Fruit fly (Drosophila melanogaster): ENCODE measurements around the gene CG12016.
A peak's percentile ranks its signal among the peaks of the same experiment; 100 is the strongest.

Gene CG12016

dm6 chr3L:3319992-3320732 lies 807 bp downstream of the CG12016 start (continued):
- TF ChIP-seq Eip75B (GFP tag; optimal IDR thresholded peaks at IDR 0.05), result peak; percentile 22
- TF ChIP-seq Smox (GFP tag; optimal IDR thresholded peaks at IDR 0.05), result no peak
- TF ChIP-seq CG6792 (GFP tag; optimal IDR thresholded peaks at IDR 0.05), result no peak
- TF ChIP-seq svp (GFP tag), result peak; percentile 100
- TF ChIP-seq CG7368 (GFP tag; optimal IDR thresholded peaks at IDR 0.05), result no peak
- no peak for TF ChIP-seq CG6276 (GFP tag; optimal IDR thresholded peaks at IDR 0.05)
- peak; percentile 21 for TF ChIP-seq CG10669 (GFP tag; optimal IDR thresholded peaks at IDR 0.05)
- peak; percentile 55 for TF ChIP-seq Hr4 (GFP tag; optimal IDR thresholded peaks at IDR 0.05)
- no peak for TF ChIP-seq CG31627 (GFP tag; optimal IDR thresholded peaks at IDR 0.05)
- no peak for TF ChIP-seq CG11902 (GFP tag; optimal IDR thresholded peaks at IDR 0.05)
- TF ChIP-seq CG1621 (tag; optimal IDR thresholded peaks at IDR 0.05), result no peak

- TF ChIP-seq CG10631 (GFP tag; optimal IDR thresholded peaks at IDR 0.05) (no peak), Hr38 (GFP tag; optimal IDR thresholded peaks at IDR 0.05) (no peak), fd85E (GFP tag; optimal IDR thresholded peaks at IDR 0.05) (no peak), fkh (GFP tag; optimal IDR thresholded peaks at IDR 0.05) (no peak), OdsH (GFP tag; optimal IDR thresholded peaks at IDR 0.05) (no peak), CG3032 (tag; optimal IDR thresholded peaks at IDR 0.05) (no peak), net (GFP tag; optimal IDR thresholded peaks at IDR 0.05) (no peak), CG6276 (GFP tag; optimal IDR thresholded peaks at IDR 0.05) (no peak), esn (GFP tag; optimal IDR thresholded peaks at IDR 0.05) (no peak), Sox14 (GFP tag; optimal IDR thresholded peaks at IDR 0.05) (no peak), fd59A (GFP tag; optimal IDR thresholded peaks at IDR 0.05) (no peak)
Measured at dm6 chr3L:3325597-3325924, 6.2 kb downstream of the CG12016 start.

- TF ChIP-seq Smox (GFP tag; optimal IDR thresholded peaks at IDR 0.05) (no peak), salr (GFP tag; optimal IDR thresholded peaks at IDR 0.05) (no peak), CG15336 (GFP tag; IDR thresholded peaks at IDR 0.05) (no peak; the same call in 1 of the 2 replicates), svp (GFP tag) (peak; percentile 97), CG11294 (GFP tag; IDR thresholded peaks at IDR 0.05) (peak; percentile 8; the same call in 1 of the 2 replicates), CG4318 (GFP tag; optimal IDR thresholded peaks at IDR 0.05) (no peak), fd59A (GFP tag; optimal IDR thresholded peaks at IDR 0.05) (no peak), Sox15 (GFP tag; optimal IDR thresholded peaks at IDR 0.05) (peak; percentile 42), fd85E (GFP tag; optimal IDR thresholded peaks at IDR 0.05) (no peak), CG3032 (tag; optimal IDR thresholded peaks at IDR 0.05) (peak; percentile 31), CG9139 (GFP tag; optimal IDR thresholded peaks at IDR 0.05) (peak; percentile 49), CG32006 (GFP tag; optimal IDR thresholded peaks at IDR 0.05) (no peak), Met (GFP tag; optimal IDR thresholded peaks at IDR 0.05) (no peak), CG16779 (tag; optimal IDR thresholded peaks at IDR 0.05) (peak; percentile 54), net (GFP tag; optimal IDR thresholded peaks at IDR 0.05) (peak; percentile 15), acj6 (GFP tag; optimal IDR thresholded peaks at IDR 0.05) (no peak), CG11902 (GFP tag; optimal IDR thresholded peaks at IDR 0.05) (no peak), vri (GFP tag; optimal IDR thresholded peaks at IDR 0.05) (peak; percentile 98), CG10631 (GFP tag; optimal IDR thresholded peaks at IDR 0.05) (no peak), topi (GFP tag; optimal IDR thresholded peaks at IDR 0.05) (peak; percentile 15), fkh (GFP tag; optimal IDR thresholded peaks at IDR 0.05) (peak; percentile 62), Sox14 (GFP tag; optimal IDR thresholded peaks at IDR 0.05) (peak; percentile 48), Hr39 (GFP tag; optimal IDR thresholded peaks at IDR 0.05) (peak; percentile 71), CG3919 (GFP tag; optimal IDR thresholded peaks at IDR 0.05) (peak; percentile 46), CG8632 (GFP tag; optimal IDR thresholded peaks at IDR 0.05) (peak; percentile 22), CG34406 (GFP tag; optimal IDR thresholded peaks at IDR 0.05) (peak; percentile 33), CG6854 (GFP tag; optimal IDR thresholded peaks at IDR 0.05) (peak; percentile 32), CG8319 (GFP tag; optimal IDR thresholded peaks at IDR 0.05) (no peak), pdm3 (GFP tag; optimal IDR thresholded peaks at IDR 0.05) (no peak), ss (GFP tag; optimal IDR thresholded peaks at IDR 0.05) (peak; percentile 74 to 77), esn (GFP tag; optimal IDR thresholded peaks at IDR 0.05) (peak; percentile 62), Eip93F (GFP tag; optimal IDR thresholded peaks at IDR 0.05) (peak; percentile 39), CG6163 (GFP tag; IDR thresholded peaks at IDR 0.05) (0 out of 3 replicates have a peak, but pooled peaks have one; percentile 42), achi (GFP tag; optimal IDR thresholded peaks at IDR 0.05) (peak; percentile 14)
Measured at dm6 chr3L:3325925-3326903, 6.9 kb downstream of the CG12016 start, which contains the start of gene Gtpx. TSS of gene Gtpx (plus strand) at chr3L:3326265.

All from whole organism, prepupa.